Worm (Caenorhabditis elegans) whole organism, young adult: ENCODE data around the gene mrpl-37.
A peak's percentile ranks its signal among the peaks of the same experiment; 100 is the strongest.

Experiments used
- B0035.1 ChIP-seq: sonication (generic microtip); optimal IDR thresholded peaks from 2 replicates; lab custom pipeline; 2016; ENCODE audit warnings: missing genetic modification characterization, mild to moderate bottlenecking, missing compliant biosample characterization, missing genotype, missing genetic modification reagents
- B0261.1 ChIP-seq: sonication (generic microtip); optimal IDR thresholded peaks from 2 replicates; lab custom pipeline; 2016; ENCODE audit warnings: mild to moderate bottlenecking, missing genetic modification characterization, moderate library complexity, missing compliant biosample characterization
- F10E7.11 ChIP-seq: sonication (generic microtip); optimal IDR thresholded peaks from 2 replicates; lab custom pipeline; 2017; ENCODE audit warnings: mild to moderate bottlenecking, missing genetic modification characterization, moderate library complexity, missing compliant biosample characterization
- F23B12.7 ChIP-seq: sonication (generic microtip); optimal IDR thresholded peaks from 2 replicates; lab custom pipeline; 2017; ENCODE audit warnings: missing genetic modification characterization, mild to moderate bottlenecking, missing compliant biosample characterization, antibody characterized with exemption, moderate library complexity; ENCODE audit not compliant: insufficient read depth
- F55B11.4 ChIP-seq: sonication (generic microtip); optimal IDR thresholded peaks from 2 replicates; lab custom pipeline; 2016; ENCODE audit warnings: missing compliant biosample characterization, missing genetic modification characterization, borderline replicate concordance; ENCODE audit not compliant: insufficient read depth
- F57C9.4 ChIP-seq: sonication (generic microtip); optimal IDR thresholded peaks from 2 replicates; lab custom pipeline; 2017; ENCODE audit warnings: mild to moderate bottlenecking, missing genetic modification characterization, missing compliant biosample characterization
- T07F8.4 ChIP-seq: sonication (generic microtip); optimal IDR thresholded peaks from 2 replicates; lab custom pipeline; 2016; ENCODE audit warnings: mild to moderate bottlenecking, missing genetic modification characterization, moderate library complexity, missing compliant biosample characterization
- Y53F4B.3 ChIP-seq: fragments of 200-800 bp; sonication (Bioruptor generic); IDR thresholded peaks from 2 replicates; pipeline ENCODE4 v1.3.6; 2022; ENCODE audit warnings: missing genetic modification reagents, missing genetic modification characterization, missing compliant biosample characterization
- Y95B8A.8 ChIP-seq: fragments of 200-800 bp; sonication (Bioruptor generic); IDR thresholded peaks from 2 replicates; pipeline ENCODE4 v1.3.6; 2022; ENCODE audit warnings: missing genetic modification reagents, missing genetic modification characterization, missing compliant biosample characterization
- ZK185.1 ChIP-seq: sonication (generic microtip); optimal IDR thresholded peaks from 2 replicates; lab custom pipeline; 2016; ENCODE audit warnings: mild to moderate bottlenecking, missing genetic modification characterization, missing compliant biosample characterization; ENCODE audit not compliant: poor library complexity, severe bottlenecking
- athp-1 ChIP-seq: sonication (generic microtip); optimal IDR thresholded peaks from 2 replicates; lab custom pipeline; 2017; ENCODE audit warnings: mild to moderate bottlenecking, missing genetic modification characterization, missing compliant biosample characterization
- attf-3 ChIP-seq: fragments of 200-800 bp; sonication (Bioruptor generic); conservative IDR thresholded peaks from 2 replicates; pipeline ENCODE4 v1.3.6; 2022; ENCODE audit warnings: missing genetic modification reagents, missing genetic modification characterization, missing compliant biosample characterization
- ceh-27 ChIP-seq: fragments of 200-800 bp; sonication (Bioruptor generic); optimal IDR thresholded peaks from 2 replicates; lab custom pipeline; 2018; ENCODE audit warnings: mild to moderate bottlenecking, missing genetic modification characterization, moderate library complexity, missing compliant biosample characterization
- ets-4 ChIP-seq: fragments of 200-800 bp; sonication (Bioruptor generic); optimal IDR thresholded peaks from 2 replicates; lab custom pipeline; 2018; ENCODE audit warnings: mild to moderate bottlenecking, missing genetic modification characterization, missing compliant biosample characterization
- fkh-3 ChIP-seq: sonication (generic microtip); optimal IDR thresholded peaks from 2 replicates; lab custom pipeline; 2016; ENCODE audit warnings: mild to moderate bottlenecking, missing genetic modification characterization, missing compliant biosample characterization
- gei-17 ChIP-seq: fragments of 200-800 bp; sonication (Bioruptor generic); optimal IDR thresholded peaks from 2 replicates; lab custom pipeline; 2018; ENCODE audit warnings: mild to moderate bottlenecking, missing genetic modification characterization, missing compliant biosample characterization
- hmg-1.2 ChIP-seq: fragments of 200-800 bp; sonication (Bioruptor generic); IDR thresholded peaks from 2 replicates; pipeline ENCODE4 v1.3.6; 2022; ENCODE audit warnings: missing genetic modification reagents, missing genetic modification characterization, missing compliant biosample characterization
- hrde-1 ChIP-seq: sonication (generic microtip); optimal IDR thresholded peaks from 2 replicates; lab custom pipeline; 2016; ENCODE audit warnings: missing genetic modification characterization, mild to moderate bottlenecking, missing compliant biosample characterization, moderate library complexity, missing genotype, missing genetic modification reagents, borderline replicate concordance
- lin-35 ChIP-seq, 3 experiments: fragments of 150-350 bp in 2 of 3; sonication (generic microtip) in 1 of 3; optimal IDR thresholded peaks; 2 replicates each; lab custom pipeline; 2014 to 2018; ENCODE audit warnings: missing biosample characterization in 3 of 3, missing genetic modification characterization in 3 of 3, missing genetic modification reagents in 3 of 3
- lir-1 ChIP-seq: fragments of 200-800 bp; sonication (Bioruptor generic); conservative IDR thresholded peaks from 2 replicates; pipeline ENCODE4 v1.3.6; 2022; ENCODE audit warnings: missing genetic modification reagents, missing genetic modification characterization, missing compliant biosample characterization
- pbrm-1 ChIP-seq: fragments of 200-800 bp; sonication (Bioruptor generic); IDR thresholded peaks from 2 replicates; pipeline ENCODE4 v1.3.6; 2022; ENCODE audit warnings: missing genetic modification reagents, missing genetic modification characterization, missing compliant biosample characterization
- sea-2 ChIP-seq: fragments of 200-800 bp; sonication (Bioruptor generic); IDR thresholded peaks from 2 replicates; pipeline ENCODE4 v1.3.6; 2022; ENCODE audit warnings: missing genetic modification characterization, missing compliant biosample characterization
- snpc-4 ChIP-seq, 5 experiments: fragments of 150-350 bp in 1 of 5; sonication (generic microtip) in 4 of 5; optimal IDR thresholded peaks; 2 replicates each; lab custom pipeline; 2014 to 2018; ENCODE audit warnings: missing genetic modification characterization in 5 of 5, missing biosample characterization in 3 of 5, antibody characterized with exemption in 2 of 5, mild to moderate bottlenecking in 2 of 5, missing compliant biosample characterization in 2 of 5, missing genotype in 2 of 5, moderate library complexity in 2 of 5, missing genetic modification reagents in 1 of 5
- tbp1 ChIP-seq: fragments of 200-800 bp; sonication (Bioruptor generic); optimal IDR thresholded peaks from 2 replicates; lab custom pipeline; 2018; ENCODE audit warnings: mild to moderate bottlenecking, missing genetic modification characterization, missing compliant biosample characterization
- unc-130 ChIP-seq: sonication (generic microtip); optimal IDR thresholded peaks from 2 replicates; lab custom pipeline; 2016; ENCODE audit warnings: missing genetic modification reagents, missing genetic modification characterization, missing compliant biosample characterization
- xnd-1 ChIP-seq: sonication (generic microtip); optimal IDR thresholded peaks from 2 replicates; lab custom pipeline; 2016; ENCODE audit warnings: missing genotype, missing genetic modification reagents, missing genetic modification characterization, missing compliant biosample characterization
- zfh-2 ChIP-seq: fragments of 200-800 bp; sonication (Bioruptor generic); conservative IDR thresholded peaks from 2 replicates; pipeline ENCODE4 v1.3.6; 2022; ENCODE audit warnings: missing genetic modification reagents, missing genetic modification characterization, missing compliant biosample characterization
- zim-3 ChIP-seq: sonication (generic microtip); optimal IDR thresholded peaks from 2 replicates; lab custom pipeline; 2017; ENCODE audit warnings: mild to moderate bottlenecking, missing genetic modification characterization, moderate library complexity, missing compliant biosample characterization
- ztf-18 ChIP-seq: sonication (generic microtip); optimal IDR thresholded peaks from 2 replicates; lab custom pipeline; 2016; ENCODE audit warnings: missing genotype, mild to moderate bottlenecking, missing genetic modification characterization, missing compliant biosample characterization
- ztf-3 ChIP-seq: fragments of 200-800 bp; sonication (Bioruptor generic); optimal IDR thresholded peaks from 2 replicates; lab custom pipeline; 2018; ENCODE audit warnings: mild to moderate bottlenecking, missing genetic modification characterization, missing compliant biosample characterization

mrpl-37 gene

DNA sequence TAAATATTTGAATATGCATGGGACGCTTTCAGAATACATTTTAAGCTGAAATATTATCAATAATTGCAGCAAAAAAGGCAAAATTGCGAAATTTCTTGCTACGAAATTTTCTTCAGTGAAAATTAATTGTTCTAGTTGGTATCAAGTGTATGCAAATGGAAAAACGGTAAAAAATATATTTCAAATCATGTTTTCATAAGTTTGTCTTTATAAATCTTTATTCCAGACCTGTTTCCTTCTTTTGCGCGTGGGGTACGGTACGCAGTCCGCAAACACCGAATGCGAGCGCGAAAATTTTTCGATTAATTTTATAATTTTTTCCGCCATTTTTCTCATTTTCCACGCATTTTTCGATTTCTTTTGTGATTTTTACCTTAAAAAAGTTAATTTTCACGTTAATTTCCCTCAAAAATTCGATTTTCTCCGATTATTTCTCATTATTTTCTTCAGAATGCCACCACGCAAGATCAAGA lies 21.7 kb upstream of the mrpl-37 start, which contains the start of the genes fbxc-23 and csc-1 (continued):
- TF ChIP-seq F10E7.11 (tag; lab: Kevin White, UChicago) (no peak), Y95B8A.8 (peak; percentile 44; the same call in 1 of the 2 replicates), hrde-1 (tag; lab: Kevin White, UChicago) (no peak), athp-1 (no peak), attf-3 (GFP tag; lab: Robert Waterston, UW) (no peak)
- TF ChIP-seq, all 124 proteins: peak for 28

DNA sequence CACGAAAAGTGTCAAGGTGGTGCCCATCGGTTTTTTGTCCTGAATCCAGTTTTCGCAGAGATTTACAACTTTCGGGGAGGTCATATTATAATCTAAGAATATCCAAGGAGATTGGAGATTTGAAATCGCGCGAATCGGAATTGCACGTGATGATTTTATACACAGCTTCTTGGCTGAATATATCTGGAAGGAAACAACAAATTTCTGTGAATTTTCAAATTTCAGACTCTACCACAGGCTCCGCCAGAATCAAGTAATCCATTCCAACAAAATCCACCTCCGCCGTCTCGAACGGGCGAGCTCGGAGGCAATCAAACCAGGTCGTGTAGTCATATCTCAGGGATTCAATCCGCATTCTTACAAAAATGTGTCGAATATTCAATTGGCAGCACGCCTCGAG lies 20.4 kb upstream of the mrpl-37 start:
- no peak for TF ChIP-seq Y53F4B.3
- no peak for TF ChIP-seq lir-1 (GFP tag; lab: Robert Waterston, UW)
- TF ChIP-seq xnd-1 (tag; lab: Kevin White, UChicago) = no peak
- no peak for TF ChIP-seq ztf-3 (GFP tag; lab: Kevin White, UChicago)
- no peak for TF ChIP-seq tbp1 (GFP tag; lab: Kevin White, UChicago)
- TF ChIP-seq B0261.1 = no peak
- no peak for TF ChIP-seq gei-17 (GFP tag; lab: Kevin White, UChicago)
- no peak for TF ChIP-seq ztf-18 (tag; lab: Kevin White, UChicago)
- TF ChIP-seq, all 124 proteins: peak for 0

DNA sequence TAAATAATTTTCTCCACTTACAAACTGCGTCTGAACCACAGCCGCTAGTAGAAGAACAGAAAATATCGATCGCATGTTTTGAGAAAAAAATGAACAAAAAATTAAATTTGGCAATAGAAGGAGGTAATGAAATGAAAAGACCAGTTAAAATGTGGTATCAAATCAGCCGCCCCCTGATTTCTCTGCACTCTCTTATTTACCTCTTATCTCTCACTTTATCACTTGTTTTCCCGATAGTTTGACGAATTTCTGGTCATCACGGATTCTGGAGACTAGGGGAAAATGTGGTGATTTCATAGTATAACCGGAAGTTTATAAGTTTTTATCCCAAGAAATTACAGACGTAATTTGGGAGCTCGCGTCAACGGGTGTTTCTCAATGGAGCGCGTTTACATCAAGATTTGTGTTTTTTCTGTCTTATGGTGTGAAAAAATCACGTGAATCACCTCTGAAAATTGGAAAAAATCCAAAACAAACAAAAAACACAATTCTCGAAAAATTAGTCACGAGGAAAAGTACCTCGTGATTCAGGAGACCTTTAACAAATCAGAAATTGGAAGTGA lies 18.9 kb upstream of the mrpl-37 start, which contains the start of gene clec-146:
TSS of gene clec-146 (minus strand) at position 116 of the 563 bp plus-strand sequence.
- TF ChIP-seq hmg-1.2 (GFP tag; lab: Robert Waterston, UW) (peak; percentile 62; the same call in 1 of the 2 replicates), ceh-27 (GFP tag; lab: Kevin White, UChicago) (no peak)

DNA sequence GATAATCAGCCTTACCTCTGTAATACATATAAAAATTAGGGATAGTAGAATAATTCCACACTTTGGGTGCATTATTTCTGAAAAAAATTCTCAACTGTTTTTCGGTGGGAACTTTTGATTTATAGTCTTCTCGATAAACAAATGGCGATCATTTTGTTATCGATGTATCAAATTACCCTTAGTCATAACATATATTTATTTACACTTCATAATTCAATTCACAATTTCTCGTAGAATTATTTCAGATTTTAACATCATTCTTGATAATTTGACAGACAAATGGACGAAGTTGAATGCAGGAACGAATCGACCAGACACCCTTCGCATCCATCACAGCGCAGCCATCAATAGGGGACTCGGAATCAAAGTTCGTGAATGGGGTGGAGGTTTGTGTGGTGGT lies 15.6 kb upstream of the mrpl-37 start, which contains the start of gene clec-145:
TSS of gene clec-145 (minus strand) at position 101 of the 400 bp plus-strand sequence.
- TF ChIP-seq hmg-1.2 (GFP tag; lab: Robert Waterston, UW) (no peak), B0035.1 (tag; lab: Kevin White, UChicago) (no peak), Y95B8A.8 (no peak), unc-130 (no peak), F23B12.7 (no peak), zim-3 (no peak), ets-4 (no peak), ZK185.1 (tag; lab: Kevin White, UChicago) (no peak), F55B11.4 (tag; lab: Kevin White, UChicago) (no peak), ztf-18 (tag; lab: Kevin White, UChicago) (no peak), T07F8.4 (tag; lab: Kevin White, UChicago) (no peak), zfh-2 (GFP tag; lab: Robert Waterston, UW) (no peak)
- TF ChIP-seq, all 124 proteins: peak for 0

DNA sequence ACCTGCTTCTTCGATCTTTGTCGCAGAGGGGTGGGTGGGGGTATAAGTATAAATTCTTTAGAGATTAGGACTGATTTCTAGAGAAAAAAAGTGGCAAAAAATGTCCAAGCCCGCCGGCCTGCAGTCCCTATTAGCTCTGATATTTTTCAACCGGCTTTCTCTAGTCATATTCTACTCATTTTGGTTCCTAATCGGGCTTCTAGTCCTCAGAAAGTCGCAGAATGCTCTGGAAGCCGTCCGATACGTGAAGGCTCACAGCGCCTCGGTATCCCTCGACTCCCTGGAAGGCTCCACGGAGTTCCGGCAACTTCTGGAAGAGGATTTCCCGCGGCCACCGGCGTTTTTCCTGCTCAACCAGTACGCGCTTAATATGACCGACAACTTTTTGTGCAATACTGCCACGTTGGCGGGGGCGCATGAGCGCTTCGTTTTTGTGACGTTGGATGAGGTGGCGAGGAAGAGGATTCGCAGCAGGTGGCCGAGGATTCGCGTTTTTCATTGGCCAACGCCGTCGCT lies 10.8 kb upstream of the mrpl-37 start, which contains the start of gene Y48E1B.8:
TSS of gene Y48E1B.8 (plus strand) at position 51 of the 516 bp plus-strand sequence.
- no peak for TF ChIP-seq fkh-3
- TF ChIP-seq pbrm-1 (GFP tag; lab: Robert Waterston, UW) = no peak
- peak; percentile 61 for TF ChIP-seq zfh-2 (GFP tag; lab: Robert Waterston, UW)
- TF ChIP-seq ZK185.1 (tag; lab: Kevin White, UChicago) = no peak
- no peak for TF ChIP-seq sea-2 (GFP tag; lab: Robert Waterston, UW)
- no peak for TF ChIP-seq F57C9.4 (tag; lab: Kevin White, UChicago)
- TF ChIP-seq lin-35 (GFP tag; optimal IDR thresholded peaks at IDR 0.05; lab: Kevin White, UChicago) = no peak
- no peak for TF ChIP-seq snpc-4 (GFP tag; optimal IDR thresholded peaks at IDR 0.05; lab: Kevin White, UChicago)
- TF ChIP-seq snpc-4 (tag; optimal IDR thresholded peaks at IDR 0.05; lab: Kevin White, UChicago) = no peak
